Worm (Caenorhabditis elegans): ENCODE data around the gene gtap-2.

DNA sequence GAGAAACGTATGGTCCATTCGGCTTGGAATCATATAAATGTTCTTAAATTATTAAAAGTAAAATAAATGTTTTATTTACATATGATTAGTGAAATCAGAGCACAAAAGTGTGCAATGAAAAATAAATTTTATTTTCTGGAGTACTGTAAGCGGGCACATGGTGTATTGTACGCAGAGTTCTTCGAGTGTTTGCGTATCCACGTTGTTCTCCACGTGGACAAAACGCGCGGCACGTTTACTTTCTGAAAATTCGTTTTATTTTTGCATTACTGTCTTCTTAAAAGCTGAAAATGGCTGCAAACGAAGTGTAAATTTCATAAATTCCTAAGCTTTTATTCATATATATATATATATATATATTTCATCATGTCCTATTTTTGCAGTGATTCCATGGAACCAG is 24.2 kb downstream of the gtap-2 start:
- TF ChIP-seq blmp-1 (tag; optimal IDR thresholded peaks at IDR 0.05; ENCODE audit: insufficient read depth) (no peak), unc-62 (GFP tag; optimal IDR thresholded peaks at IDR 0.05) (no peak), ztf-4 (tag; optimal IDR thresholded peaks at IDR 0.05) (no peak), skn-1 (tag; optimal IDR thresholded peaks at IDR 0.05) (no peak), mbf-1 (tag; optimal IDR thresholded peaks at IDR 0.05) (no peak), ztf-11 (tag; optimal IDR thresholded peaks at IDR 0.05) (no peak), alr-1 (tag; optimal IDR thresholded peaks at IDR 0.05) (no peak), egl-27 (tag; optimal IDR thresholded peaks at IDR 0.05) (no peak)

Data from whole organism, L2 larva.